Worm (Caenorhabditis elegans): ENCODE results near the gene F18E3.11.

Gene F18E3.11

ce11 chrV:7400588-7400987 lies 12.7 kb upstream of the F18E3.11 start, which contains the start of gene srx-60:
Gene srx-60 (plus strand): TSS chrV:7400888.
- TF ChIP-seq aly-2 (tag; optimal IDR thresholded peaks at IDR 0.05) (no peak), nhr-28 (tag; optimal IDR thresholded peaks at IDR 0.05) (no peak), daf-19 (GFP tag; conservative IDR thresholded peaks at IDR 0.05) (no peak), D1046.2 (GFP tag; IDR thresholded peaks at IDR 0.05) (no peak), spr-3 (GFP tag; optimal IDR thresholded peaks at IDR 0.05) (no peak)

DNA sequence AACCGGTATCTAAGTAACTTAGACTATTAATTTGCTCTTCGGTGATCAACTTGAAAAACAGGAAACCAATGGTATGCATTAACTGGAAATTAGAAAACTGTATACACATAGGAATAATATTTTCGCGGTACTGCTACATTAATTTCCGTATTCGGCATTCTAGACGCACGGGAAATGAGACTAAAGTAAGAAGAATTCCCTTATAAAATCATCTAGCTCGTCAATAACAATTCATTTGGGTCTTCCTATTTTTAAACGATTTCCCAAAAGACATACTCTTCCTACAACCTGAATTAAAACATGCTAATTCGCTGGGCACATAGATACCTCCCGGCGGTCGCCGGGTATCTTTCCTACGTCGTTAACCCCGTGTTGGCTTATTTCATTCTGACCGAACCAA lies 10.9 kb upstream of the F18E3.11 start, which contains the start of gene srj-13:
srj-13 (plus strand) TSS at position 301 of the 400 bp plus-strand sequence.
- TF ChIP-seq mdt-29 (GFP tag; IDR thresholded peaks at IDR 0.05), result no peak
- TF ChIP-seq duxl-1 (tag; optimal IDR thresholded peaks at IDR 0.05; ENCODE audit: poor library complexity), result no peak
- TF ChIP-seq nhr-25 (tag; optimal IDR thresholded peaks at IDR 0.05; ENCODE audit: borderline replicate concordance, insufficient read depth), result no peak
- TF ChIP-seq aha-1 (tag), result peak; percentile 32

DNA sequence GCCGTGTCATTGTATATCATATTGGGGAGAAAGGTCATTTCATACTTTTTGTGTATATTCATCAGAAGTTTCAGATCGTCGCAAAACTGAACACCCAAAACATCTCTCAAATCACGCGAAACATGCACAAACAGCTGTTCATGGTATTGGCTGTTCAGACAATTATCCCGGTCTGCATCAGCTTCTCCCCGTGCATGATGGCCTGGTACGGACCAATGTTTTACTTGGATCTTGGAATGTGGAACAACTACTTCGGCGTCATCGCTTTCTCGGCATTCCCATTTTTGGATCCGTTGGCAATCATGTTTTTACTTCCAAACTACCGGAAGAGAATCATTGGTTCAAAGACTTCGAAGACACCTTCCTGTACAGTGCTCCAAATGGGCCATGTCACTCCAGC lies 9.8 kb upstream of the F18E3.11 start:
- TF ChIP-seq pqm-1 (tag; optimal IDR thresholded peaks at IDR 0.05) (no peak), unc-62 (GFP tag; optimal IDR thresholded peaks at IDR 0.05 in 1 of 2) (peak in 1 of 2 experiments; percentile 92), unc-62 (tag; optimal IDR thresholded peaks at IDR 0.05) (no peak)

DNA sequence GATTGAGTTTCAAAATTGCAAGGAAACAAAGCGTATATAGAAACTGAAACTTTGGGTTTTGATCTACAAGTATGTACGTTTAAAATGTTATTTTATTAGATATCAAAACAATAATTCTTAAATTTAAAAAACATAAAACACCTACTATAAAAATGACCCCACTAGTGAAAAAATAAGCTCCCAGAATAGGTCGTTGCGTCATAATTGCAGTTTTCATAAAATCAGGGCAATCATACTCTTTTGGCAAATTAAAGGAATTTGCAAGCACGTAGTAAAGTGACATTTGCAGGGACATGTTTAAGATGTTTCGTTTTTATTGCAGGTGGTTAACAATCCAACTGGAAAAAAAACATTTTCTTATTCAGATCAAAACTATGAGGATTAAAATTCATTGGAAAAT lies 4.8 kb upstream of the F18E3.11 start, which contains the start of gene srt-6:
srt-6 (minus strand) TSS at position 295 of the 400 bp plus-strand sequence.
- TF ChIP-seq lin-13 (GFP tag; optimal IDR thresholded peaks at IDR 0.05) (no peak), ztf-11 (tag; optimal IDR thresholded peaks at IDR 0.05) (no peak), ceh-20 (GFP tag; IDR thresholded peaks at IDR 0.05) (no peak), dmd-8 (GFP tag; IDR thresholded peaks at IDR 0.05) (no peak), F37D6.2 (tag; optimal IDR thresholded peaks at IDR 0.05) (no peak), ctbp-1 (GFP tag; IDR thresholded peaks at IDR 0.05) (no peak), R02D3.7 (tag; optimal IDR thresholded peaks at IDR 0.05) (no peak), gei-8 (GFP tag; optimal IDR thresholded peaks at IDR 0.05) (no peak), mep-1 (tag; optimal IDR thresholded peaks at IDR 0.05) (no peak), lin-29 (GFP tag; IDR thresholded peaks at IDR 0.05) (no peak), ceh-28 (tag; optimal IDR thresholded peaks at IDR 0.05) (no peak), Y5F2A.4 (GFP tag; optimal IDR thresholded peaks at IDR 0.05) (no peak), Y48G9A.11 (GFP tag; IDR thresholded peaks at IDR 0.05) (no peak), pqm-1 (tag; optimal IDR thresholded peaks at IDR 0.05) (no peak), T26A8.4 (GFP tag; IDR thresholded peaks at IDR 0.05) (no peak), daf-12 (tag; optimal IDR thresholded peaks at IDR 0.05) (no peak), mes-2 (tag; optimal IDR thresholded peaks at IDR 0.05; ENCODE audit: poor library complexity, severe bottlenecking) (no peak)

DNA sequence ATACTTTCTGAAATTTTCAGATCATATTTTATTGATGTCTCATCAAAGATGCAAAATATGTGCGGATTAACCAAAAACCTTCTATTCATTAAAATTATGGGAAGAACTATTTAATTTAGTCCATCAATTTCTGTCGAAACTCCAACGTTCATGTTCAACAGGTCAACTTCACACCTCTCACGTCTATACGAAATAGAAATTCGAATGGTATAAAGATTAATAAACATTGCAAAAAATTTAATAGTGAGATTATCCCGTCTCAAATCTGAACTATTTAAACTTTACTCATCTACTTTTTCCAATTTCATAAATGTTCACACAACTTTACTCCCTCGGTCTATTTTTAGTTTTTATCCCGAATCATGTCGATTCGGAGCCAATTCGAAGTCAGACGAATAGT lies 3.7 kb upstream of the F18E3.11 start, which contains the start of gene R13D7.2:
R13D7.2 (plus strand) TSS at position 301 of the 400 bp plus-strand sequence.
- TF ChIP-seq daf-8 (GFP tag; IDR thresholded peaks at IDR 0.05), result no peak
- no peak for TF ChIP-seq aha-1 (tag)
- no peak for TF ChIP-seq ceh-20 (GFP tag; IDR thresholded peaks at IDR 0.05)
- TF ChIP-seq D1046.2 (GFP tag; IDR thresholded peaks at IDR 0.05), result no peak
- no peak for TF ChIP-seq cey-2 (tag; optimal IDR thresholded peaks at IDR 0.05; ENCODE audit: borderline replicate concordance, insufficient read depth)
- TF ChIP-seq lin-15B (tag; optimal IDR thresholded peaks at IDR 0.05), result no peak
- no peak for TF ChIP-seq T20F7.1 (GFP tag; optimal IDR thresholded peaks at IDR 0.05)
- TF ChIP-seq zip-11 (GFP tag; IDR thresholded peaks at IDR 0.05), result no peak
- TF ChIP-seq set-16 (GFP tag; IDR thresholded peaks at IDR 0.05), result no peak
